Worm (Caenorhabditis elegans) whole organism, L4/young adult: Measurements from ENCODE around the gene fip-2.

ENCODE experiments used
- W03F9.2 ChIP-seq: fragments of 150-350 bp; optimal IDR thresholded peaks from 2 replicates; lab custom pipeline; 2014; ENCODE audit warnings: missing biosample characterization, missing genetic modification characterization
- dao-5 ChIP-seq: sonication (generic microtip); optimal IDR thresholded peaks from 2 replicates; lab custom pipeline; 2016; ENCODE audit warnings: missing genotype, missing genetic modification characterization, moderate library complexity, missing compliant biosample characterization
- him-1 ChIP-seq: sonication (generic microtip); optimal IDR thresholded peaks from 2 replicates; lab custom pipeline; 2016; ENCODE audit warnings: missing genotype, missing genetic modification reagents, missing genetic modification characterization, missing compliant biosample characterization

- no peak for TF ChIP-seq him-1
- no peak for TF ChIP-seq W03F9.2 (tag; lab: Kevin White, UChicago)
- TF ChIP-seq dao-5 (tag; lab: Kevin White, UChicago): no peak
These were observed 26.4 kb downstream of the fip-2 start for ce11 chrV:9094060-9094628.
